Worm (Caenorhabditis elegans) whole organism, L2 larva: ENCODE data around the gene cwn-1.

Experiments used
- elt-1 ChIP-seq: fragments of 150-350 bp; optimal IDR thresholded peaks from 2 replicates; lab custom pipeline; 2014; ENCODE audit warnings: missing biosample characterization, missing genetic modification characterization
- lin-11 ChIP-seq: fragments of 150-350 bp; sonication (generic microtip); optimal IDR thresholded peaks from 2 replicates; lab custom pipeline; 2014; ENCODE audit warnings: missing biosample characterization, missing genetic modification characterization, inconsistent platforms, mixed read lengths
- unc-62 ChIP-seq: fragments of 150-350 bp; optimal IDR thresholded peaks from 2 replicates; lab custom pipeline; 2014; ENCODE audit warnings: missing biosample characterization, missing genetic modification reagents, missing genetic modification characterization
- ztf-4 ChIP-seq: fragments of 150-350 bp; optimal IDR thresholded peaks from 2 replicates; lab custom pipeline; 2014; ENCODE audit warnings: missing biosample characterization, missing genetic modification characterization

- TF ChIP-seq unc-62 (GFP tag; lab: Kevin White, UChicago), result no peak
- no peak for TF ChIP-seq ztf-4 (tag; lab: Kevin White, UChicago)
- no peak for TF ChIP-seq elt-1
- no peak for TF ChIP-seq lin-11 (tag; lab: Kevin White, UChicago)
These were observed 13.5 kb upstream of the cwn-1 start, which contains the start of gene T25D3.4 for ce11 chrII:146933-147332.
